Worm (Caenorhabditis elegans): ENCODE results near the gene idpp-9.

ce11 chrX:3898255-3899177 is 17.1 kb downstream of the idpp-9 start:
- no peak for TF ChIP-seq elt-3 (tag; optimal IDR thresholded peaks at IDR 0.05)
- no peak for TF ChIP-seq blmp-1 (tag; optimal IDR thresholded peaks at IDR 0.05)
- no peak for TF ChIP-seq nhr-237 (tag; optimal IDR thresholded peaks at IDR 0.05)
- no peak for TF ChIP-seq lsy-2 (tag; optimal IDR thresholded peaks at IDR 0.05)
- TF ChIP-seq unc-62 (GFP tag; optimal IDR thresholded peaks at IDR 0.05), result peak; percentile 67

Measured in whole organism, mixed stage, embryonic.